Worm (Caenorhabditis elegans): ENCODE results near the gene F52H2.15.

F52H2.15 gene

DNA sequence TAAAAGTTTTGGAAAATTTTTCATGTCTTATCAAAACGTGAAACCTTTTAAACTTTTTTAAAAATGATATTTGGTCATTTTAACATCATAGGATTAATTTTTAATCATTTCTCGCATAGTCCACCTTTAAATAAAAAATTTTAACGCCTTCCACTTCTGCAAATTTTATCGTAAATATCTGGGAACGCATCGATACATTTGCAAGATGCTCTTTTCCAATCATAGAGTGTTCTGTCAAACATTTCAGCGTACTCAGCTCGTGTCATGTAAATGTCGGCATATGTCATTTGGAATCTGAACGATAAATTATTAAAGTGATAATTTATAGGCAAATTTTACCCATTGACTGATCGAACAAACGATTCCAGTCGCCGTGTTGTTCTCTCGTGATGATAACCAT lies 5.2 kb upstream of the F52H2.15 start, which contains the start of gene F52H2.5:
Gene F52H2.5, minus strand, starts transcription at position 101 of the 400 bp plus-strand sequence.
- no peak for TF ChIP-seq ceh-34 (tag; optimal IDR thresholded peaks at IDR 0.05)
- no peak for TF ChIP-seq pax-1 (tag; optimal IDR thresholded peaks at IDR 0.05)
- no peak for TF ChIP-seq mec-3 (tag; optimal IDR thresholded peaks at IDR 0.05; ENCODE audit: borderline replicate concordance)
- no peak for TF ChIP-seq rnt-1 (tag; optimal IDR thresholded peaks at IDR 0.05)
- no peak for TF ChIP-seq unc-42 (tag; optimal IDR thresholded peaks at IDR 0.05)
- TF ChIP-seq ceh-19 (GFP tag; optimal IDR thresholded peaks at IDR 0.05): no peak
- no peak for TF ChIP-seq C08G9.2 (tag; optimal IDR thresholded peaks at IDR 0.05)
- no peak for TF ChIP-seq fkh-10 (GFP tag; optimal IDR thresholded peaks at IDR 0.05)

- no peak for TF ChIP-seq unc-3 (GFP tag; conservative IDR thresholded peaks at IDR 0.05)
- TF ChIP-seq unc-3 (tag; optimal IDR thresholded peaks at IDR 0.05): no peak
- TF ChIP-seq tbx-7 (tag; optimal IDR thresholded peaks at IDR 0.05): no peak
- no peak for TF ChIP-seq ztf-16 (tag; optimal IDR thresholded peaks at IDR 0.05)
- TF ChIP-seq sox-4 (tag; optimal IDR thresholded peaks at IDR 0.05): no peak
- TF ChIP-seq pros-1 (tag; optimal IDR thresholded peaks at IDR 0.05): no peak
- no peak for TF ChIP-seq unc-55 (GFP tag; optimal IDR thresholded peaks at IDR 0.05)
- TF ChIP-seq Y22D7AL.16 (tag; optimal IDR thresholded peaks at IDR 0.05): no peak
- no peak for TF ChIP-seq fkh-10 (GFP tag; optimal IDR thresholded peaks at IDR 0.05)
- TF ChIP-seq mec-3 (tag; optimal IDR thresholded peaks at IDR 0.05; ENCODE audit: borderline replicate concordance): no peak
- TF ChIP-seq pha-4 (tag; optimal IDR thresholded peaks at IDR 0.05): no peak
- TF ChIP-seq hlh-8 (tag; optimal IDR thresholded peaks at IDR 0.05): no peak
- no peak for TF ChIP-seq ahr-1 (tag; optimal IDR thresholded peaks at IDR 0.05)
These were observed 1.1 kb upstream of the F52H2.15 start, which contains the start of gene dhcr-24 for ce11 chrX:2564047-2564446. dhcr-24 (minus strand) TSS chrX:2564147.

DNA sequence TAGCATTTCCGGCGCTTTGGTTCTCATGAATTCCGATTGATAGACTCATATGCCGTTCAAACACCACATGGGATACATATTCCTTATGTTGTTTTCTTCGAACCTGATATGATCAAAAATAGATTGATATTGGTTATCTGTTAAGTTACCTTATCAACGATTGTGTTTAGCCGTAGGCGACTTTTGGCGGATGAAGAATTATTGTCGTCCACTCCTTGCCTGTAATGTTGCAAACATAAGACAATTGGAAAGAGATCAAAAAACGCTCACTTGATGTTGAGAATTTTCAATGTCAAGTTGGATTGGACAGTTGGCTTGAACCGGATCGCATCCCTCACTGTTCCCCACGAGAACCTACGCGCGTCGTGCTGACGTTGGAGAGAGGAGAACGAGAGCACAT lies 2.6 kb downstream of the F52H2.15 start:
- TF ChIP-seq gmeb-2 (tag; optimal IDR thresholded peaks at IDR 0.05): no peak
- TF ChIP-seq pha-2 (tag; optimal IDR thresholded peaks at IDR 0.05): no peak

DNA sequence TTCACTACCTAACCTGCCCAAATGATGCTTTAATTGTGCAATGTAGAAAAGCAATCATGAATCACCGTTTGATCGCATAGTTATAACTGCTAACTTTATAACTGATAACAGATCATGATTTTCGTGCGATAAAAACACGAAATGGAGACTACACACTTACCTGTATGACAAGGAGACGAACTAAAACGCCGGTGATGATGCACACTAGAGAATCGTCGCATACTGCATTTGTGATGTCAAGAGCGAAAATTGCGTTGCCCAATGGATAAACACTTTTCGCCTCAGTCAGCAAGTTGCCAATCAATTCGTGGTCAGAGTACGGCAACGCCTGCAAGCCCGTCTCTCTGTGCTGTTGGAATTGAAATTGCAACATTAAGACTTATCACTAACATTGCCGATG lies 3.9 kb downstream of the F52H2.15 start:
- TF ChIP-seq hlh-30 (tag; optimal IDR thresholded peaks at IDR 0.05; ENCODE audit: insufficient read depth) (no peak), elt-2 (tag; optimal IDR thresholded peaks at IDR 0.05) (peak; percentile 53)

DNA sequence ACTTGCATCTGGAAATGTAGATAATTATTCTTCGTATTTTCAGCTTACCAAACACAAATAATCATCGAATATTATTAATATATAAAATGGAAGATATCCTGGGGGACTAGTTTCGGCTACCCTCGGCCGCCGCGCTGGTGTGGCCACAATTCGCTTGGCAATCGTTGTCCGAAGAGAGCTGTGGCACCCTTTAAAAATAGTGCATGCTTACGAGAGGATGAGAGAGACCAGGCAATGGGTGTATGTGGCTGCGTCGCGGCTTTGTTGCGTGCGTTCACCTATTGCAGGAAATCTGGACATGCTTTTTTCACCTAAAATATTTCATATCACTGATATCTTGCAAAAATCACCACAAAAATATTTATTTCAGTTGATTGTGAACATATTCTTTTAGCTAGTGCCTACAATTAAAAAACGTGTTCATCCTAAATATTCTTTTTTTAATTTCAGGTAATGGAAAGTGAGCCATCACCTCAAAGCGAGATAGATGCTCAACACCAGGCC lies 7.5 kb downstream of the F52H2.15 start, which contains the start of the genes ccd-5 and F52H2.1:
Gene ccd-5, minus strand, starts transcription at position 8 of the 504 bp plus-strand sequence.
Gene F52H2.1, plus strand, starts transcription at position 454 of the 504 bp plus-strand sequence.
- TF ChIP-seq pat-9 (tag; optimal IDR thresholded peaks at IDR 0.05): no peak
- no peak for TF ChIP-seq unc-42 (tag; optimal IDR thresholded peaks at IDR 0.05)
- no peak for TF ChIP-seq pag-3 (tag; optimal IDR thresholded peaks at IDR 0.05; ENCODE audit: borderline replicate concordance)
- TF ChIP-seq fkh-10 (GFP tag; optimal IDR thresholded peaks at IDR 0.05): no peak
- peak; percentile 44 for TF ChIP-seq ceh-31 (tag; optimal IDR thresholded peaks at IDR 0.05)
- TF ChIP-seq ceh-19 (GFP tag; optimal IDR thresholded peaks at IDR 0.05): peak; percentile 10
- no peak for TF ChIP-seq tbx-7 (tag; optimal IDR thresholded peaks at IDR 0.05)
- no peak for TF ChIP-seq pax-1 (tag; optimal IDR thresholded peaks at IDR 0.05)
- TF ChIP-seq hlh-6 (tag; optimal IDR thresholded peaks at IDR 0.05): no peak
- no peak for TF ChIP-seq hlh-30 (tag; optimal IDR thresholded peaks at IDR 0.05; ENCODE audit: insufficient read depth)

- TF ChIP-seq ceh-34 (tag; optimal IDR thresholded peaks at IDR 0.05) (no peak), gmeb-2 (tag; optimal IDR thresholded peaks at IDR 0.05) (no peak), sdc-2 (tag; optimal IDR thresholded peaks at IDR 0.05) (no peak), ceh-48 (tag; optimal IDR thresholded peaks at IDR 0.05) (no peak), madf-2 (tag; optimal IDR thresholded peaks at IDR 0.05) (no peak), ets-4 (tag; optimal IDR thresholded peaks at IDR 0.05) (no peak)
These were observed 12.3 kb downstream of the F52H2.15 start, which contains the start of gene ttr-42 for ce11 chrX:2577442-2577841. ttr-42 (plus strand) TSS chrX:2577742.
